Fruit fly (Drosophila melanogaster): ENCODE data around the gene CG9581.

dm6 chrX:20122153-20122552 is 47.6 kb downstream of the CG9581 start, which contains the start of gene CG34331:
- no peak for TF ChIP-seq Hr96 (GFP tag; optimal IDR thresholded peaks at IDR 0.05)
- TF ChIP-seq CG7101 (tag; optimal IDR thresholded peaks at IDR 0.05) = no peak
- TF ChIP-seq CG7045 (GFP tag; optimal IDR thresholded peaks at IDR 0.05) = no peak
- TF ChIP-seq pad (GFP tag; optimal IDR thresholded peaks at IDR 0.05) = no peak
- no peak for TF ChIP-seq ovo (GFP tag; optimal IDR thresholded peaks at IDR 0.05)
- no peak for TF ChIP-seq Mnt (GFP tag; optimal IDR thresholded peaks at IDR 0.05)
- TF ChIP-seq kay (GFP tag; ENCODE audit: borderline replicate concordance) = no peak
- no peak for TF ChIP-seq CG14711 (tag; optimal IDR thresholded peaks at IDR 0.05)
- no peak for TF ChIP-seq CG33017 (tag; optimal IDR thresholded peaks at IDR 0.05)
